Fruit fly (Drosophila melanogaster) whole organism, embryonic: ENCODE results near the gene CG32695.

Experiments
- Ada2b ChIP-seq: fragments of 200-800 bp; sonication (Bioruptor generic); IDR thresholded peaks from 2 replicates; pipeline ENCODE4 v1.3.6; 2022; ENCODE audit warnings: missing biosample characterization, missing genetic modification characterization
- BtbVII ChIP-seq: fragments of 200-800 bp; sonication (Bioruptor generic); optimal IDR thresholded peaks from 3 replicates; lab custom pipeline; 2017; ENCODE audit warnings: missing biosample characterization, mild to moderate bottlenecking, missing genetic modification characterization
- CG10431 ChIP-seq: fragments of 200-800 bp; sonication (Bioruptor generic); optimal IDR thresholded peaks from 3 replicates; lab custom pipeline; 2018; ENCODE audit warnings: missing biosample characterization, mild to moderate bottlenecking, missing genetic modification characterization
- CG10462 ChIP-seq: fragments of 200-800 bp; sonication (Bioruptor generic); optimal IDR thresholded peaks from 2 replicates; lab custom pipeline; 2016; ENCODE audit warnings: missing biosample characterization, missing genetic modification characterization
- CG12219 ChIP-seq: fragments of 200-800 bp; sonication (Bioruptor generic); optimal IDR thresholded peaks from 3 replicates; lab custom pipeline; 2018; ENCODE audit warnings: missing biosample characterization, mild to moderate bottlenecking, missing genetic modification characterization
- CG12744 ChIP-seq: fragments of 200-800 bp; sonication (Bioruptor generic); optimal IDR thresholded peaks from 2 replicates; lab custom pipeline; 2016; ENCODE audit warnings: missing biosample characterization, missing genetic modification characterization
- CG14710 ChIP-seq: fragments of 200-800 bp; sonication (Bioruptor generic); optimal IDR thresholded peaks from 3 replicates; lab custom pipeline; 2019; ENCODE audit warnings: missing biosample characterization, mild to moderate bottlenecking, missing genetic modification characterization, moderate library complexity
- CG1647 ChIP-seq: fragments of 200-800 bp; sonication (Bioruptor generic); optimal IDR thresholded peaks from 3 replicates; lab custom pipeline; 2016; ENCODE audit warnings: missing biosample characterization, missing genetic modification characterization
- CG16815 ChIP-seq: fragments of 200-800 bp; sonication (Bioruptor generic); optimal IDR thresholded peaks from 3 replicates; lab custom pipeline; 2017; ENCODE audit warnings: missing biosample characterization, mild to moderate bottlenecking, missing genetic modification characterization
- CG18476 ChIP-seq: fragments of 200-800 bp; sonication (Bioruptor generic); optimal IDR thresholded peaks from 2 replicates; lab custom pipeline; 2016; ENCODE audit warnings: missing biosample characterization, mild to moderate bottlenecking, missing genetic modification characterization
- CG18764 ChIP-seq: fragments of 200-800 bp; sonication (Bioruptor generic); optimal IDR thresholded peaks from 3 replicates; lab custom pipeline; 2016; ENCODE audit warnings: missing biosample characterization, missing genetic modification characterization
- CG2202 ChIP-seq: fragments of 200-800 bp; sonication (Bioruptor generic); optimal IDR thresholded peaks from 2 replicates; lab custom pipeline; 2018; ENCODE audit warnings: missing biosample characterization, mild to moderate bottlenecking, missing genetic modification characterization
- CG2712 ChIP-seq: fragments of 200-800 bp; optimal IDR thresholded peaks from 3 replicates; lab custom pipeline; 2019; ENCODE audit warnings: missing biosample characterization, mild to moderate bottlenecking, missing genetic modification characterization, moderate library complexity
- CG30431 ChIP-seq: fragments of 200-800 bp; sonication (Bioruptor generic); optimal IDR thresholded peaks from 2 replicates; lab custom pipeline; 2017; ENCODE audit warnings: missing biosample characterization, missing genetic modification characterization
- CG3065 ChIP-seq: fragments of 200-800 bp; sonication (Bioruptor generic); optimal IDR thresholded peaks from 2 replicates; lab custom pipeline; 2016; ENCODE audit warnings: missing biosample characterization, missing genetic modification characterization
- CG31441 ChIP-seq: fragments of 200-800 bp; sonication (Bioruptor generic); IDR thresholded peaks from 2 replicates; pipeline ENCODE4 v1.3.6; 2022; ENCODE audit warnings: missing biosample characterization, missing genetic modification characterization
- CG3726 ChIP-seq: fragments of 200-800 bp; sonication (Bioruptor generic); IDR thresholded peaks from 3 replicates; pipeline ENCODE4, ENCODE4 v1.3.6; 2022; ENCODE audit warnings: missing biosample characterization, missing genetic modification characterization
- CG3847 ChIP-seq: fragments of 200-800 bp; sonication (Bioruptor generic); IDR thresholded peaks from 2 replicates; pipeline ENCODE4 v1.3.6; 2022; ENCODE audit warnings: missing biosample characterization, missing genetic modification characterization
- CG7928 ChIP-seq: fragments of 200-800 bp; sonication (Bioruptor generic); optimal IDR thresholded peaks from 2 replicates; lab custom pipeline; 2017; ENCODE audit warnings: missing biosample characterization, mild to moderate bottlenecking, missing genetic modification characterization
- CG8944 ChIP-seq: fragments of 200-800 bp; sonication (Bioruptor generic); optimal IDR thresholded peaks from 3 replicates; lab custom pipeline; 2016; ENCODE audit warnings: missing biosample characterization, missing genetic modification characterization
- Camta ChIP-seq: fragments of 200-800 bp; sonication (Bioruptor generic); optimal IDR thresholded peaks from 2 replicates; lab custom pipeline; 2016; ENCODE audit warnings: missing biosample characterization, missing genetic modification characterization
- CrebB ChIP-seq: fragments of 200-800 bp; sonication (Bioruptor generic); optimal IDR thresholded peaks from 3 replicates; lab custom pipeline; 2018; ENCODE audit warnings: missing biosample characterization, mild to moderate bottlenecking, missing genetic modification characterization
- Dll ChIP-seq: fragments of 200-800 bp; sonication (Bioruptor generic); IDR thresholded peaks from 4 replicates; pipeline ENCODE4 v1.3.6; 2022; ENCODE audit warnings: missing biosample characterization, missing genetic modification characterization; ENCODE audit not compliant: partially characterized antibody
- Fer3 ChIP-seq: fragments of 200-800 bp; sonication (Bioruptor generic); optimal IDR thresholded peaks from 2 replicates; lab custom pipeline; 2018; ENCODE audit warnings: missing biosample characterization, mild to moderate bottlenecking, missing genetic modification characterization, moderate library complexity
- Med ChIP-seq: fragments of 200-800 bp; sonication (Bioruptor generic); peaks from one replicate; lab custom pipeline; 2016; ENCODE audit warnings: missing biosample characterization, missing genetic modification characterization, mild to moderate bottlenecking, inconsistent platforms, moderate library complexity
- NC2α ChIP-seq: fragments of 200-800 bp; sonication (Bioruptor generic); optimal IDR thresholded peaks from 2 replicates; lab custom pipeline; 2016; ENCODE audit warnings: missing biosample characterization, missing genetic modification characterization
- NC2β ChIP-seq: fragments of 200-800 bp; sonication (Bioruptor generic); optimal IDR thresholded peaks from 2 replicates; lab custom pipeline; 2016; ENCODE audit warnings: missing biosample characterization, missing genetic modification characterization
- Xbp1 ChIP-seq: fragments of 200-800 bp; sonication (Bioruptor generic); optimal IDR thresholded peaks from 3 replicates; lab custom pipeline; 2016; ENCODE audit warnings: missing biosample characterization, mild to moderate bottlenecking, missing genetic modification characterization
- YL-1 ChIP-seq: fragments of 200-800 bp; sonication (Bioruptor generic); optimal IDR thresholded peaks from 3 replicates; lab custom pipeline; 2017; ENCODE audit warnings: missing biosample characterization, mild to moderate bottlenecking, missing genetic modification characterization
- ab ChIP-seq: fragments of 200-800 bp; sonication (Bioruptor generic); optimal IDR thresholded peaks from 2 replicates; lab custom pipeline; 2016; ENCODE audit warnings: missing biosample characterization, missing genetic modification characterization
- dpn ChIP-seq, 2 experiments: fragments of 200-800 bp; sonication (Bioruptor generic); optimal IDR thresholded peaks; 3 replicates each; lab custom pipeline; 2016; ENCODE audit warnings: missing biosample characterization in 2 of 2, missing genetic modification characterization in 2 of 2
- ewg ChIP-seq: fragments of 200-800 bp; sonication (Bioruptor generic); optimal IDR thresholded peaks from 3 replicates; lab custom pipeline; 2017; ENCODE audit warnings: mild to moderate bottlenecking, missing biosample characterization, missing genetic modification reagents, missing genetic modification characterization
- fru ChIP-seq: fragments of >200 bp; optimal IDR thresholded peaks from 2 replicates; lab custom pipeline; 2017
- jumu ChIP-seq: fragments of 200-800 bp; sonication (Bioruptor generic); optimal IDR thresholded peaks from 3 replicates; lab custom pipeline; 2016; ENCODE audit warnings: missing biosample characterization, missing genetic modification characterization
- kay ChIP-seq: fragments of 200-800 bp; sonication (Bioruptor generic); optimal IDR thresholded peaks from 2 replicates; lab custom pipeline; 2016; ENCODE audit warnings: missing biosample characterization, missing genetic modification characterization
- lilli ChIP-seq: fragments of 200-800 bp; sonication (Bioruptor generic); optimal IDR thresholded peaks from 3 replicates; lab custom pipeline; 2016; ENCODE audit warnings: missing biosample characterization, missing genetic modification characterization
- lov ChIP-seq, 2 experiments: fragments of 200-800 bp in 1 of 2; fragments of >200 bp in 1 of 2; sonication (Bioruptor generic) in 1 of 2; IDR thresholded peaks in 1 of 2; optimal IDR thresholded peaks in 1 of 2; 2 replicates in 1 of 2; 3 replicates in 1 of 2; pipeline versions ENCODE4 v1.3.6 to Lab custom; 2017 to 2022; ENCODE audit warnings: missing biosample characterization in 1 of 2, missing genetic modification characterization in 1 of 2
- luna ChIP-seq: fragments of 200-800 bp; sonication (Bioruptor generic); optimal IDR thresholded peaks from 2 replicates; lab custom pipeline; 2016; ENCODE audit warnings: missing biosample characterization, missing genetic modification characterization
- nau ChIP-seq: fragments of 200-800 bp; sonication (Bioruptor generic); optimal IDR thresholded peaks from 3 replicates; lab custom pipeline; 2017; ENCODE audit warnings: missing biosample characterization, mild to moderate bottlenecking, missing genetic modification characterization, missing genetic modification reagents
- nmo ChIP-seq: fragments of 200-800 bp; sonication (Bioruptor generic); optimal IDR thresholded peaks from 2 replicates; lab custom pipeline; 2018; ENCODE audit warnings: missing biosample characterization, mild to moderate bottlenecking, missing genetic modification characterization, moderate library complexity
- nom ChIP-seq: fragments of 200-800 bp; sonication (Bioruptor generic); optimal IDR thresholded peaks from 2 replicates; lab custom pipeline; 2017; ENCODE audit warnings: missing biosample characterization, missing genetic modification characterization, mild to moderate bottlenecking, moderate library complexity, missing genetic modification reagents
- oc ChIP-seq: fragments of 200-800 bp; sonication (Bioruptor generic); optimal IDR thresholded peaks from 2 replicates; lab custom pipeline; 2018; ENCODE audit warnings: missing biosample characterization, mild to moderate bottlenecking, missing genetic modification characterization, moderate library complexity
- ranshi ChIP-seq: fragments of 200-800 bp; sonication (Bioruptor generic); IDR thresholded peaks from 2 replicates; pipeline ENCODE4 v1.3.6; 2022; ENCODE audit warnings: missing biosample characterization, missing genetic modification characterization
- repo ChIP-seq: fragments of 200-800 bp; sonication (Bioruptor generic); optimal IDR thresholded peaks from 2 replicates; lab custom pipeline; 2016; ENCODE audit warnings: missing biosample characterization, missing genetic modification characterization
- schlank ChIP-seq: fragments of 200-800 bp; sonication (Bioruptor generic); optimal IDR thresholded peaks from 2 replicates; lab custom pipeline; 2018; ENCODE audit warnings: missing biosample characterization, mild to moderate bottlenecking, missing genetic modification characterization
- sim ChIP-seq: fragments of 200-800 bp; sonication (Bioruptor generic); IDR thresholded peaks from 2 replicates; pipeline ENCODE4 v1.3.6; 2022; ENCODE audit warnings: missing biosample characterization, missing genetic modification characterization
- so ChIP-seq: fragments of 200-800 bp; sonication (Bioruptor generic); IDR thresholded peaks from 3 replicates; pipeline ENCODE4 v1.3.6; 2022; ENCODE audit warnings: missing biosample characterization, missing genetic modification characterization
- yki ChIP-seq: fragments of >200 bp; optimal IDR thresholded peaks from 3 replicates; lab custom pipeline; 2018
- zfh1 ChIP-seq: fragments of 200-800 bp; sonication (Bioruptor generic); IDR thresholded peaks from 3 replicates; pipeline ENCODE4 v1.3.6; 2022; ENCODE audit warnings: missing biosample characterization, missing genetic modification characterization

The CG32695 gene

DNA sequence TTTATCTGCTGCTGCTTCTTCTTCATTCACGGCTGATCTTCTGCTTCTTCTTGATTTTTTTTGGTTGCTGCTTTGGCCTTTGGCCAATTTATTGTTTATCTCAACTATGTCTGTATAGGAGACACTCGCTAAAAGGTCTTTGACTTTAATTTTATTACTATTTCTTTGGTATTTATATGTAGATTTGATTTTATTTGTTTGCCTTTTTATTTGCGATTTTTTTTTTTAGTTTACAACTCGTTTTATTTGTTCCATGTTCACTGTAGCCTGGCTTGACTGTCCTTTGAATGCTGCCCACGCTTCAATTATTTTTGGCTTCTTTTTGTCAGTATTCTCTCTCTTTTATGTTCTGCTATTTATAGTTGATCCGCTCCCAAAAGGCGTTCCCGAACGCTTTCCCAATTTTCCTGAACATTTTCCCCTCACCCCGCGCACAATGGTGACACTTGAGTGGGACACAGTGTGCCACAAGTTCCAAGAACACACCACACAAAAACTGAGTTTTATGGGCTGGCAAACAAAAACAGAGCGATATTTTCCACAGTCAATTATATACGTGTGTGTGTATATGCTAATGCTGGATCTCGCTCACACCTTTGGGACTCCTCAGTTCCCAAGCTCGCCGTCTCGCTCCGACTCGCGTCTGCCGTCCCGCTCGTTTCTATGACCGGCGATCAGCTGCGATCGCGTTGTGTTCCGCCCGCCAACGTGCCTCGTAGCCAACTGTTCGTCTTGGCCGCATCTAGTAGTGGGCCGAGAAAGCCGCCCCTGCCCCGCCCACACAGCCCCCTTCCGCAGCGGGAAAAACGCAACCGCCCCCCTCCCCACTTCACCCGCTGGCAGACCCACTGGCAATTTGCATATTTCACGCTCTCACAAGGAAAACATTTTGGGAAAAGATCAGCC lies 2.3 kb upstream of the CG32695 start, which contains the start of gene CG15247 (continued):
- TF ChIP-seq sim: peak; percentile 58; the same call in 1 of the 2 replicates
- peak; percentile 28 for TF ChIP-seq kay (GFP tag; lab: Kevin White, UChicago)
- peak; percentile 82 for TF ChIP-seq nmo (GFP tag; lab: Kevin White, UChicago)
- peak; percentile 64 for TF ChIP-seq CG14710 (tag; lab: Kevin White, UChicago)
- TF ChIP-seq NC2α (GFP tag; lab: Kevin White, UChicago): no peak
- TF ChIP-seq ab (GFP tag; lab: Kevin White, UChicago): no peak
- peak; percentile 22 for TF ChIP-seq CG30431 (GFP tag; lab: Kevin White, UChicago)
- TF ChIP-seq Ada2b (GFP tag; lab: Robert Waterston, UW): peak; percentile 83
- peak; percentile 27 for TF ChIP-seq CrebB (tag; lab: Kevin White, UChicago)
- peak; percentile 24 for TF ChIP-seq NC2β (GFP tag; lab: Kevin White, UChicago)
- peak; percentile 41 for TF ChIP-seq nau (GFP tag; lab: Kevin White, UChicago)
- TF ChIP-seq lov (optimal IDR thresholded peaks at IDR 0.05; lab: Kevin White, UChicago): no peak
- peak; percentile 55; the same call in 1 of the 3 replicates for TF ChIP-seq lov (GFP tag; IDR thresholded peaks at IDR 0.05; lab: Robert Waterston, UW)
- peak; percentile 38 for TF ChIP-seq CG18764 (GFP tag; lab: Kevin White, UChicago)
- TF ChIP-seq CG3847 (GFP tag; lab: Robert Waterston, UW): peak; percentile 78
- TF ChIP-seq Med: peak; percentile 93
- TF ChIP-seq ewg (GFP tag; lab: Kevin White, UChicago): peak; percentile 49
- peak; percentile 0 for TF ChIP-seq BtbVII (GFP tag; lab: Kevin White, UChicago)
- no peak for TF ChIP-seq CG7928 (GFP tag; lab: Kevin White, UChicago)
- peak; percentile 83 for TF ChIP-seq zfh1 (GFP tag; lab: Robert Waterston, UW)
- TF ChIP-seq YL-1 (GFP tag; lab: Kevin White, UChicago): no peak
- TF ChIP-seq Camta: peak; percentile 66
- peak; percentile 75 for TF ChIP-seq jumu (GFP tag; lab: Kevin White, UChicago)
- TF ChIP-seq ranshi (GFP tag; lab: Robert Waterston, UW): peak; percentile 79
- peak; percentile 49 for TF ChIP-seq CG8944 (GFP tag; lab: Kevin White, UChicago)
- TF ChIP-seq repo (GFP tag; lab: Kevin White, UChicago): no peak
- peak; percentile 25 for TF ChIP-seq CG2202 (tag; lab: Kevin White, UChicago)
- peak; percentile 40 for TF ChIP-seq CG12744 (GFP tag; lab: Kevin White, UChicago)
- TF ChIP-seq CG10462 (GFP tag; lab: Kevin White, UChicago): no peak
- peak; percentile 45 to 69 for TF ChIP-seq dpn (GFP tag; optimal IDR thresholded peaks at IDR 0.05; lab: Kevin White, UChicago)
- peak; percentile 3 for TF ChIP-seq CG1647 (GFP tag; lab: Kevin White, UChicago)
- TF ChIP-seq so (GFP tag; lab: Robert Waterston, UW): peak; percentile 57; the same call in 1 of the 3 replicates
- TF ChIP-seq lilli: peak; percentile 78
- no peak for TF ChIP-seq Dll (GFP tag; lab: Robert Waterston, UW)
- TF ChIP-seq CG12219 (GFP tag; lab: Kevin White, UChicago): peak; percentile 62
- no peak for TF ChIP-seq luna (GFP tag; lab: Kevin White, UChicago)
- peak; percentile 68 for TF ChIP-seq CG31441 (GFP tag; lab: Robert Waterston, UW)
- TF ChIP-seq schlank (tag; lab: Kevin White, UChicago): no peak
- no peak for TF ChIP-seq CG3726 (GFP tag; lab: Robert Waterston, UW)
- peak; percentile 73 for TF ChIP-seq Fer3 (tag; lab: Kevin White, UChicago)
- no peak for TF ChIP-seq nom (GFP tag; lab: Kevin White, UChicago)
- TF ChIP-seq CG16815 (GFP tag; lab: Kevin White, UChicago): peak; percentile 59
- TF ChIP-seq CG2712: peak; percentile 73
- peak; percentile 55 for TF ChIP-seq CG18476
- TF ChIP-seq CG10431 (GFP tag; lab: Kevin White, UChicago): peak; percentile 12
- TF ChIP-seq fru (lab: Kevin White, UChicago): no peak
- peak; percentile 6 for TF ChIP-seq oc
- TF ChIP-seq Xbp1 (GFP tag; lab: Kevin White, UChicago): peak; percentile 77
- TF ChIP-seq yki (lab: Kevin White, UChicago): no peak
- peak; percentile 7 for TF ChIP-seq CG3065 (GFP tag; lab: Kevin White, UChicago)
